Fruit fly (Drosophila melanogaster) Kc167 (cell line): ENCODE data around the gene Gad1.

Source experiments
- h ChIP-seq: fragments of >200 bp; optimal IDR thresholded peaks from 3 replicates; lab custom pipeline; 2018; ENCODE audit warnings: missing external identifiers
- insv ChIP-seq: fragments of >200 bp; optimal IDR thresholded peaks from 3 replicates; lab custom pipeline; 2018; ENCODE audit warnings: missing external identifiers
- psq ChIP-seq: fragments of >200 bp; optimal IDR thresholded peaks from 2 replicates; lab custom pipeline; 2017; ENCODE audit warnings: missing external identifiers
- ttk ChIP-seq: sonication (Bioruptor generic); optimal IDR thresholded peaks from 2 replicates; lab custom pipeline; 2017; ENCODE audit warnings: missing external identifiers

- TF ChIP-seq ttk (lab: Kevin White, UChicago) (no peak), psq (no peak), insv (lab: Kevin White, UChicago) (no peak), h (lab: Kevin White, UChicago) (no peak)
Measured at dm6 chr3L:4088694-4089190, at the start of gene Gad1.
